Worm (Caenorhabditis elegans) whole organism, L4 larva: Measurements from ENCODE around the gene psr-1.

Experiments used
- F10B5.3 ChIP-seq: sonication (generic microtip); optimal IDR thresholded peaks from 2 replicates; lab custom pipeline; 2016; ENCODE audit warnings: mild to moderate bottlenecking, missing genetic modification characterization, missing compliant biosample characterization
- F26F4.8 ChIP-seq: fragments of 200-800 bp; sonication (Bioruptor generic); conservative IDR thresholded peaks from 2 replicates; pipeline ENCODE4 v1.3.6; 2022; ENCODE audit warnings: missing genetic modification characterization, missing compliant biosample characterization
- T26A8.4 ChIP-seq: fragments of 200-800 bp; sonication (Bioruptor generic); IDR thresholded peaks from 2 replicates; pipeline ENCODE4 v1.3.6; 2022; ENCODE audit warnings: missing genetic modification characterization, missing compliant biosample characterization
- Y105C5A.15 ChIP-seq: fragments of 200-800 bp; sonication (Bioruptor generic); IDR thresholded peaks from 2 replicates; pipeline ENCODE4 v1.3.6; 2022; ENCODE audit warnings: missing genetic modification characterization, missing compliant biosample characterization
- ZK546.5 ChIP-seq, 2 experiments: sonication (generic microtip); optimal IDR thresholded peaks; 2 replicates each; lab custom pipeline; 2017; ENCODE audit warnings: missing biosample characterization in 2 of 2, missing genetic modification characterization in 2 of 2
- aha-1 ChIP-seq: fragments of 150-350 bp; peaks from one replicate; lab custom pipeline; 2014; ENCODE audit warnings: missing biosample characterization, missing genetic modification characterization
- aly-2 ChIP-seq: sonication (generic microtip); optimal IDR thresholded peaks from 2 replicates; lab custom pipeline; 2018; ENCODE audit warnings: missing biosample characterization, missing genetic modification characterization
- ama-1 ChIP-seq: fragments of 150-350 bp; optimal IDR thresholded peaks from 2 replicates; lab custom pipeline; 2014; ENCODE audit warnings: inconsistent platforms, mixed read lengths
- arid-1 ChIP-seq: fragments of 200-800 bp; sonication (Bioruptor generic); conservative IDR thresholded peaks from 2 replicates; pipeline ENCODE4 v1.3.6; 2022; ENCODE audit warnings: missing genetic modification reagents, missing genetic modification characterization, missing compliant biosample characterization
- ceh-28 ChIP-seq: fragments of 150-350 bp; optimal IDR thresholded peaks from 2 replicates; lab custom pipeline; 2014; ENCODE audit warnings: missing biosample characterization, missing genetic modification reagents, missing genetic modification characterization
- ceh-44 ChIP-seq: fragments of 200-800 bp; sonication (Bioruptor generic); IDR thresholded peaks from 2 replicates; pipeline ENCODE4 v1.3.6; 2022; ENCODE audit warnings: missing genetic modification reagents, missing genetic modification characterization, missing compliant biosample characterization
- daf-12 ChIP-seq: fragments of 150-350 bp; optimal IDR thresholded peaks from 2 replicates; lab custom pipeline; 2014; ENCODE audit warnings: missing biosample characterization, missing genetic modification reagents, missing genetic modification characterization
- daf-16 ChIP-seq, 3 experiments: sonication (generic microtip); optimal IDR thresholded peaks; 2 replicates each; lab custom pipeline; 2016 to 2017; ENCODE audit warnings: missing genetic modification characterization in 3 of 3, missing genetic modification reagents in 3 of 3, mild to moderate bottlenecking in 2 of 3, missing compliant biosample characterization in 2 of 3, missing biosample characterization in 1 of 3, moderate library complexity in 1 of 3
- dmd-8 ChIP-seq: fragments of 200-800 bp; sonication (Bioruptor generic); IDR thresholded peaks from 2 replicates; pipeline ENCODE4 v1.3.6; 2022; ENCODE audit warnings: missing genetic modification characterization, missing compliant biosample characterization
- dmd-9 ChIP-seq: fragments of 200-800 bp; sonication (Bioruptor generic); IDR thresholded peaks from 2 replicates; pipeline ENCODE4 v1.3.6; 2022; ENCODE audit warnings: missing genetic modification reagents, missing genetic modification characterization, missing compliant biosample characterization
- dpl-1 ChIP-seq: fragments of 150-350 bp; optimal IDR thresholded peaks from 2 replicates; lab custom pipeline; 2014; ENCODE audit warnings: missing biosample characterization, missing genetic modification reagents, missing genetic modification characterization
- egl-27 ChIP-seq: sonication (generic microtip); optimal IDR thresholded peaks from 3 replicates; lab custom pipeline; 2017; ENCODE audit warnings: missing biosample characterization, missing genetic modification reagents, missing genetic modification characterization
- egl-43 ChIP-seq: fragments of 200-800 bp; sonication (Bioruptor generic); IDR thresholded peaks from 2 replicates; pipeline ENCODE4 v1.3.6; 2022; ENCODE audit warnings: missing genetic modification reagents, missing genetic modification characterization, missing compliant biosample characterization
- hlh-11 ChIP-seq: fragments of 200-800 bp; sonication (Bioruptor generic); optimal IDR thresholded peaks from 2 replicates; lab custom pipeline; 2018; ENCODE audit warnings: mild to moderate bottlenecking, missing genetic modification characterization, missing compliant biosample characterization
- hmg-1.1 ChIP-seq: fragments of 200-800 bp; sonication (Bioruptor generic); IDR thresholded peaks from 2 replicates; pipeline ENCODE4 v1.3.6; 2022; ENCODE audit warnings: missing genetic modification reagents, missing genetic modification characterization, missing compliant biosample characterization
- lim-7 ChIP-seq: fragments of 200-800 bp; sonication (Bioruptor generic); IDR thresholded peaks from 2 replicates; pipeline ENCODE4 v1.3.6; 2022; ENCODE audit warnings: missing genetic modification characterization, missing compliant biosample characterization
- lin-1 ChIP-seq: fragments of 200-800 bp; sonication (Bioruptor generic); IDR thresholded peaks from 2 replicates; pipeline ENCODE4 v1.3.6; 2022; ENCODE audit warnings: missing genetic modification reagents, missing genetic modification characterization, missing compliant biosample characterization
- lin-39 ChIP-seq: fragments of 150-350 bp; optimal IDR thresholded peaks from 2 replicates; lab custom pipeline; 2014; ENCODE audit warnings: missing biosample characterization, missing genetic modification reagents, missing genetic modification characterization
- mdl-1 ChIP-seq, 2 experiments: fragments of 150-350 bp in 1 of 2; sonication (generic microtip) in 1 of 2; optimal IDR thresholded peaks; 2 replicates each; lab custom pipeline; 2014 to 2017; ENCODE audit warnings: missing biosample characterization in 2 of 2, missing genetic modification characterization in 2 of 2
- nhr-102 ChIP-seq: sonication (generic microtip); optimal IDR thresholded peaks from 2 replicates; lab custom pipeline; 2016; ENCODE audit warnings: mild to moderate bottlenecking, missing genetic modification characterization, moderate library complexity, missing compliant biosample characterization
- nhr-11 ChIP-seq: fragments of 150-350 bp; optimal IDR thresholded peaks from 2 replicates; lab custom pipeline; 2014; ENCODE audit warnings: missing biosample characterization, missing genetic modification characterization
- nhr-111 ChIP-seq: fragments of 200-800 bp; sonication (Bioruptor generic); optimal IDR thresholded peaks from 2 replicates; lab custom pipeline; 2018; ENCODE audit warnings: mild to moderate bottlenecking, missing genetic modification characterization, missing compliant biosample characterization
- nhr-237 ChIP-seq: sonication (generic microtip); optimal IDR thresholded peaks from 2 replicates; lab custom pipeline; 2017; ENCODE audit warnings: missing biosample characterization, missing genetic modification characterization
- nhr-28 ChIP-seq: fragments of 150-350 bp; optimal IDR thresholded peaks from 2 replicates; lab custom pipeline; 2014; ENCODE audit warnings: missing biosample characterization, missing genetic modification characterization
- nhr-77 ChIP-seq: fragments of 150-350 bp; optimal IDR thresholded peaks from 2 replicates; lab custom pipeline; 2014; ENCODE audit warnings: missing biosample characterization, missing genetic modification characterization
- pha-4 ChIP-seq, 2 experiments: fragments of 150-350 bp in 1 of 2; fragments of 200-800 bp in 1 of 2; sonication (Bioruptor generic) in 1 of 2; IDR thresholded peaks in 1 of 2; optimal IDR thresholded peaks in 1 of 2; 2 replicates each; pipeline versions ENCODE4 v1.3.6 to Lab custom; 2014 to 2022; ENCODE audit warnings: missing genetic modification characterization in 2 of 2, missing genetic modification reagents in 2 of 2, missing biosample characterization in 1 of 2, missing compliant biosample characterization in 1 of 2
- php-3 ChIP-seq: fragments of 200-800 bp; sonication (Bioruptor generic); IDR thresholded peaks from 2 replicates; pipeline ENCODE4 v1.3.6; 2022; ENCODE audit warnings: missing genetic modification reagents, missing genetic modification characterization, missing compliant biosample characterization
- rbr-2 ChIP-seq: sonication (generic microtip); optimal IDR thresholded peaks from 2 replicates; lab custom pipeline; 2016; ENCODE audit warnings: missing genotype, missing genetic modification characterization, missing compliant biosample characterization
- set-16 ChIP-seq: fragments of 200-800 bp; sonication (Bioruptor generic); IDR thresholded peaks from 2 replicates; pipeline ENCODE4 v1.3.6; 2022; ENCODE audit warnings: missing genetic modification reagents, missing genetic modification characterization, missing compliant biosample characterization
- snpc-1.2 ChIP-seq: fragments of 200-800 bp; sonication (Bioruptor generic); IDR thresholded peaks from 2 replicates; pipeline ENCODE4 v1.3.6; 2022; ENCODE audit warnings: missing genetic modification reagents, missing genetic modification characterization, missing compliant biosample characterization
- snpc-4 ChIP-seq: fragments of 150-350 bp; optimal IDR thresholded peaks from 2 replicates; lab custom pipeline; 2014; ENCODE audit warnings: missing biosample characterization, missing genetic modification characterization
- unc-130 ChIP-seq: sonication (generic microtip); optimal IDR thresholded peaks from 2 replicates; lab custom pipeline; 2016; ENCODE audit warnings: missing genetic modification reagents, missing genetic modification characterization, missing compliant biosample characterization
- vab-7 ChIP-seq: fragments of 200-800 bp; sonication (Bioruptor generic); IDR thresholded peaks from 2 replicates; pipeline ENCODE4 v1.3.6; 2022; ENCODE audit warnings: missing genetic modification reagents, missing genetic modification characterization, missing compliant biosample characterization
- zfp-2 ChIP-seq: sonication (generic microtip); optimal IDR thresholded peaks from 2 replicates; lab custom pipeline; 2016; ENCODE audit warnings: mild to moderate bottlenecking, missing genetic modification characterization, missing compliant biosample characterization
- zip-11 ChIP-seq: fragments of 200-800 bp; sonication (Bioruptor generic); IDR thresholded peaks from 2 replicates; pipeline ENCODE4 v1.3.6; 2022; ENCODE audit warnings: missing genetic modification characterization, missing compliant biosample characterization
- ztf-11 ChIP-seq: fragments of 150-350 bp; optimal IDR thresholded peaks from 2 replicates; lab custom pipeline; 2014; ENCODE audit warnings: missing biosample characterization, missing genetic modification characterization

Gene psr-1

DNA sequence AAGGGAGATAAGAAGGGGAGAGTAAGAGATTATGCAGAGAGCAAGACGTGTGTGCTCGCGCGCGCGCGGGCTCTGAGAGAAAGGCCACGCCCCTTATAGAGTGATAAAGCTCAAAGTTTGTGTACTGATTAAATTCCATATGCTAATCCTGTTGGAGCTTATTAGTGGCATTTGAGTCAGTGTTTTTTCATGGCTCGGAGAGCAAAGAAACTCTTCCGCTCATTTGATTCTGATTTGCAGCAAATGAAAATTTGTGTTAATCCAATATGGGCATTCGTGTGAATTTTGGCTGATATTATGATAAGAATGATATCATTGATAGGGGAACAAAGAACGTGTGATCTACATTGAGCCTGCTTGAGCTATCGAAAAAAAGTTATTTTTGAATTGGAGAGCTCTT, 39.5 kb upstream of the psr-1 start:
- no peak for TF ChIP-seq nhr-102 (tag; lab: Kevin White, UChicago)
- TF ChIP-seq dmd-8 (GFP tag; lab: Robert Waterston, UW) = no peak
- peak; percentile 25 for TF ChIP-seq nhr-11 (tag; lab: Kevin White, UChicago)
- TF ChIP-seq hlh-11 = no peak
- peak; percentile 44 for TF ChIP-seq aha-1
- TF ChIP-seq F10B5.3 (tag; lab: Kevin White, UChicago) = no peak
- no peak for TF ChIP-seq unc-130 (GFP tag; lab: Kevin White, UChicago)
- no peak for TF ChIP-seq ztf-11 (tag; lab: Kevin White, UChicago)
- TF ChIP-seq dmd-9 = 0 out of 2 replicates have a peak, but pooled peaks have one; percentile 37

ce11 chrIV:4623852-4624251, 29.2 kb upstream of the psr-1 start:
- TF ChIP-seq vab-7 (no peak), ceh-44 (GFP tag; lab: Robert Waterston, UW) (no peak), mdl-1 (tag; optimal IDR thresholded peaks at IDR 0.05; lab: Kevin White, UChicago) (no peak), hmg-1.1 (GFP tag; lab: Robert Waterston, UW) (no peak), nhr-77 (tag; lab: Kevin White, UChicago) (no peak), aha-1 (peak; percentile 16), zip-11 (GFP tag; lab: Robert Waterston, UW) (no peak), set-16 (GFP tag; lab: Robert Waterston, UW) (peak; percentile 88), lin-1 (GFP tag; lab: Robert Waterston, UW) (no peak)

DNA sequence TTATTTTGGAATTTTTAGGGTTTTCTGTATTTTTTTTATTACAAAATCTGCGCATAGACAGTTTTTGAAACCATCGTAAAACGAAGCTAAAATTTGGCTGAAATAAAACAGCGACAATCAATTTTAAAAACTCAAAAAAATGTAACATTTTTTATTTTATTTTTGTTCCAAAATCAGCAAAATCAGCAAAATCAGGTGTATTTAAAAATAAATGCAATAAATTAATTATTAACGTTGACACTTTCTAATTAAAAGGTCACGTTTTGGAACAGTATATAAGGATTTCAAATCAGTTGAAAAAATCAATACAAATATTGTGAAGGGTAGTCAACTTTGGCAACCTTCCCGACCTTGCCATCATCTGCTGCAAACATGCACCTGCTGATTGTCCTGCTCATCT, 19.7 kb upstream of the psr-1 start, which contains the start of gene R105.1:
Gene R105.1 (plus strand): TSS at position 301 of the 400 bp plus-strand sequence.
- TF ChIP-seq daf-12 (tag; lab: Kevin White, UChicago) = no peak
- TF ChIP-seq lim-7 (GFP tag; lab: Robert Waterston, UW) = no peak
- TF ChIP-seq aly-2 = no peak
- no peak for TF ChIP-seq dmd-8 (GFP tag; lab: Robert Waterston, UW)
- TF ChIP-seq arid-1 (GFP tag; lab: Robert Waterston, UW) = no peak
- TF ChIP-seq php-3 (GFP tag; lab: Robert Waterston, UW) = no peak
- no peak for TF ChIP-seq zfp-2
- no peak for TF ChIP-seq ama-1 (lab: Kevin White, UChicago)
- TF ChIP-seq ceh-28 (tag; lab: Kevin White, UChicago) = no peak
- TF ChIP-seq Y105C5A.15 = no peak
- TF ChIP-seq T26A8.4 (GFP tag; lab: Robert Waterston, UW) = no peak
- no peak for TF ChIP-seq ZK546.5 (tag; optimal IDR thresholded peaks at IDR 0.05; lab: Kevin White, UChicago)
- TF ChIP-seq nhr-237 (tag; lab: Kevin White, UChicago) = no peak
- TF ChIP-seq daf-16 (GFP tag; optimal IDR thresholded peaks at IDR 0.05; lab: Kevin White, UChicago) = no peak
- no peak for TF ChIP-seq daf-16 (tag; optimal IDR thresholded peaks at IDR 0.05; lab: Kevin White, UChicago)
- TF ChIP-seq egl-43 (GFP tag; lab: Robert Waterston, UW) = no peak
- no peak for TF ChIP-seq snpc-1.2 (GFP tag; lab: Robert Waterston, UW)
- TF ChIP-seq snpc-4 (tag; lab: Kevin White, UChicago) = no peak
- no peak for TF ChIP-seq aha-1
- TF ChIP-seq F10B5.3 (tag; lab: Kevin White, UChicago) = no peak
- no peak for TF ChIP-seq lin-39 (tag; lab: Kevin White, UChicago)

- TF ChIP-seq pha-4 (GFP tag; IDR thresholded peaks at IDR 0.05; lab: Robert Waterston, UW) (no peak), pha-4 (tag; optimal IDR thresholded peaks at IDR 0.05; lab: Kevin White, UChicago) (no peak), daf-16 (GFP tag; optimal IDR thresholded peaks at IDR 0.05; lab: Kevin White, UChicago) (no peak), daf-16 (tag; optimal IDR thresholded peaks at IDR 0.05; lab: Kevin White, UChicago) (no peak), nhr-28 (tag; lab: Kevin White, UChicago) (no peak), dpl-1 (GFP tag; lab: Kevin White, UChicago) (no peak), rbr-2 (tag; lab: Kevin White, UChicago) (no peak), arid-1 (GFP tag; lab: Robert Waterston, UW) (no peak), snpc-1.2 (GFP tag; lab: Robert Waterston, UW) (no peak), nhr-111 (GFP tag; lab: Kevin White, UChicago) (no peak), F26F4.8 (GFP tag; lab: Robert Waterston, UW) (no peak), egl-27 (no peak)
- TF ChIP-seq, all 104 proteins: peak for 0
These were observed 17.1 kb upstream of the psr-1 start, which contains the start of gene R105.5 for ce11 chrIV:4636001-4636400. TSS of gene R105.5 (plus strand) at chrIV:4636301.
